Fruit fly (Drosophila melanogaster) whole organism, embryonic: ENCODE measurements around the gene CG31068.
A peak's percentile ranks its signal among the peaks of the same experiment; 100 is the strongest.

ENCODE experiments used
- Adf1 ChIP-seq: fragments of 200-800 bp; sonication (Bioruptor generic); IDR thresholded peaks from 2 replicates; pipeline ENCODE4 v1.3.6; 2022; ENCODE audit warnings: missing biosample characterization, missing genetic modification characterization
- BEAF-32 ChIP-seq: fragments of 200-800 bp; sonication (Bioruptor generic); optimal IDR thresholded peaks from 3 replicates; lab custom pipeline; 2017; ENCODE audit warnings: missing biosample characterization, missing genetic modification characterization, mild to moderate bottlenecking, moderate library complexity, missing genetic modification reagents
- Bgb ChIP-seq: fragments of 200-800 bp; sonication (Bioruptor generic); IDR thresholded peaks from 2 replicates; pipeline ENCODE4 v1.3.6; 2022; ENCODE audit warnings: missing biosample characterization, missing genetic modification characterization; ENCODE audit not compliant: partially characterized antibody
- CG11247 ChIP-seq: fragments of 200-800 bp; sonication (Bioruptor generic); IDR thresholded peaks from 2 replicates; pipeline ENCODE4 v1.3.6; 2022; ENCODE audit warnings: missing biosample characterization, missing genetic modification characterization
- CG11504 ChIP-seq: fragments of 200-800 bp; sonication (Bioruptor generic); optimal IDR thresholded peaks from 3 replicates; lab custom pipeline; 2019; ENCODE audit warnings: missing biosample characterization, mild to moderate bottlenecking, missing genetic modification characterization, moderate library complexity
- CG12104 ChIP-seq: fragments of 200-800 bp; sonication (Bioruptor generic); optimal IDR thresholded peaks from 3 replicates; lab custom pipeline; 2016; ENCODE audit warnings: missing biosample characterization, missing genetic modification characterization
- CG12219 ChIP-seq: fragments of 200-800 bp; sonication (Bioruptor generic); optimal IDR thresholded peaks from 3 replicates; lab custom pipeline; 2018; ENCODE audit warnings: missing biosample characterization, mild to moderate bottlenecking, missing genetic modification characterization
- CG12769 ChIP-seq: fragments of 200-800 bp; sonication (Bioruptor generic); optimal IDR thresholded peaks from 2 replicates; lab custom pipeline; 2019; ENCODE audit warnings: missing biosample characterization, mild to moderate bottlenecking, missing genetic modification characterization, moderate library complexity
- CG13894 ChIP-seq: fragments of 200-800 bp; sonication (Bioruptor generic); optimal IDR thresholded peaks from 3 replicates; lab custom pipeline; 2018; ENCODE audit warnings: missing biosample characterization, mild to moderate bottlenecking, missing genetic modification characterization, moderate library complexity
- CG2199 ChIP-seq: fragments of 200-800 bp; sonication (Bioruptor generic); IDR thresholded peaks from 3 replicates; pipeline ENCODE4 v1.3.6; 2022; ENCODE audit warnings: missing biosample characterization, missing genetic modification characterization
- CG31388 ChIP-seq: fragments of 200-800 bp; sonication (Bioruptor generic); optimal IDR thresholded peaks from 2 replicates; lab custom pipeline; 2016; ENCODE audit warnings: missing biosample characterization, missing genetic modification characterization
- CG34224 ChIP-seq: fragments of 200-800 bp; sonication (Bioruptor generic); IDR thresholded peaks from 3 replicates; pipeline ENCODE4 v1.3.6; 2022; ENCODE audit warnings: missing biosample characterization, missing genetic modification characterization; ENCODE audit not compliant: partially characterized antibody
- CG34376 ChIP-seq: fragments of 200-800 bp; sonication (Bioruptor generic); optimal IDR thresholded peaks from 2 replicates; lab custom pipeline; 2018; ENCODE audit warnings: missing biosample characterization, mild to moderate bottlenecking, missing genetic modification characterization
- CG3838 ChIP-seq: fragments of 200-800 bp; sonication (Bioruptor generic); optimal IDR thresholded peaks from 3 replicates; lab custom pipeline; 2016; ENCODE audit warnings: missing biosample characterization, missing genetic modification characterization
- CG43689 ChIP-seq: fragments of 200-800 bp; sonication (Bioruptor generic); IDR thresholded peaks from 2 replicates; pipeline ENCODE4 v1.3.6; 2022; ENCODE audit warnings: missing biosample characterization, missing genetic modification characterization
- CG5245 ChIP-seq: fragments of 200-800 bp; sonication (Bioruptor generic); optimal IDR thresholded peaks from 3 replicates; lab custom pipeline; 2016; ENCODE audit warnings: missing biosample characterization, missing genetic modification characterization
- CG6254 ChIP-seq: fragments of 200-800 bp; sonication (Bioruptor generic); optimal IDR thresholded peaks from 3 replicates; lab custom pipeline; 2017; ENCODE audit warnings: mild to moderate bottlenecking, missing biosample characterization, missing genetic modification reagents, missing genetic modification characterization
- CG6791 ChIP-seq: fragments of 200-800 bp; sonication (Bioruptor generic); IDR thresholded peaks from 3 replicates; pipeline ENCODE4 v1.3.6; 2022; ENCODE audit warnings: missing biosample characterization, missing genetic modification characterization; ENCODE audit not compliant: partially characterized antibody
- CG6854 ChIP-seq: fragments of 200-800 bp; sonication (Bioruptor generic); optimal IDR thresholded peaks from 3 replicates; lab custom pipeline; 2017; ENCODE audit warnings: missing biosample characterization, mild to moderate bottlenecking, missing genetic modification characterization
- CG8290 ChIP-seq, 3 experiments: fragments of 200-800 bp; sonication (Bioruptor generic); optimal IDR thresholded peaks; 2 replicates each; lab custom pipeline; 2016 to 2019; ENCODE audit warnings: missing biosample characterization in 3 of 3, missing genetic modification characterization in 3 of 3, mild to moderate bottlenecking in 2 of 3, moderate library complexity in 1 of 3
- CG9797 ChIP-seq: fragments of 200-800 bp; sonication (Bioruptor generic); optimal IDR thresholded peaks from 3 replicates; lab custom pipeline; 2018; ENCODE audit warnings: missing biosample characterization, mild to moderate bottlenecking, missing genetic modification characterization
- Deaf1 ChIP-seq: fragments of 200-800 bp; optimal IDR thresholded peaks from 3 replicates; lab custom pipeline; 2019; ENCODE audit warnings: missing biosample characterization, mild to moderate bottlenecking, missing genetic modification characterization, moderate library complexity
- HmgD ChIP-seq: fragments of 200-800 bp; sonication (Bioruptor generic); optimal IDR thresholded peaks from 3 replicates; lab custom pipeline; 2016; ENCODE audit warnings: missing biosample characterization, missing genetic modification characterization
- MBD-R2 ChIP-seq: fragments of 200-800 bp; sonication (Bioruptor generic); IDR thresholded peaks from 2 replicates; pipeline ENCODE4 v1.3.6; 2022; ENCODE audit warnings: missing biosample characterization, missing genetic modification characterization
- Max ChIP-seq: fragments of 200-800 bp; sonication (Bioruptor generic); optimal IDR thresholded peaks from 2 replicates; lab custom pipeline; 2016; ENCODE audit warnings: missing biosample characterization, mild to moderate bottlenecking, missing genetic modification characterization
- NFAT ChIP-seq: fragments of 200-800 bp; sonication (Bioruptor generic); IDR thresholded peaks from 2 replicates; pipeline ENCODE4 v1.3.6; 2022; ENCODE audit warnings: missing biosample characterization, missing genetic modification characterization
- Opbp ChIP-seq: fragments of 200-800 bp; sonication (Bioruptor generic); IDR thresholded peaks from 3 replicates; pipeline ENCODE4 v1.3.6; 2022; ENCODE audit warnings: missing biosample characterization, missing genetic modification characterization; ENCODE audit not compliant: partially characterized antibody
- Trl ChIP-seq, 3 experiments: fragments of >200 bp in 2 of 3; fragments of 200-800 bp in 1 of 3; sonication (Bioruptor generic) in 1 of 3; optimal IDR thresholded peaks; 2 replicates in 1 of 3; 3 replicates in 2 of 3; lab custom pipeline; 2016 to 2017; ENCODE audit warnings: missing biosample characterization in 1 of 3, missing genetic modification characterization in 1 of 3
- amos ChIP-seq: fragments of 200-800 bp; sonication (Bioruptor generic); IDR thresholded peaks from 2 replicates; pipeline ENCODE4 v1.3.6; 2022; ENCODE audit warnings: missing biosample characterization, missing genetic modification characterization; ENCODE audit not compliant: partially characterized antibody
- bbx ChIP-seq: fragments of 200-800 bp; sonication (Bioruptor generic); IDR thresholded peaks from 2 replicates; pipeline ENCODE4 v1.3.6; 2022; ENCODE audit warnings: missing biosample characterization, missing genetic modification characterization; ENCODE audit not compliant: partially characterized antibody
- bsh ChIP-seq, 2 experiments: fragments of 200-800 bp; sonication (Bioruptor generic); optimal IDR thresholded peaks; 2 replicates each; lab custom pipeline; 2017 to 2018; ENCODE audit warnings: mild to moderate bottlenecking in 2 of 2, missing biosample characterization in 2 of 2, missing genetic modification characterization in 2 of 2, moderate library complexity in 1 of 2
- cg ChIP-seq: fragments of 200-800 bp; sonication (Bioruptor generic); optimal IDR thresholded peaks from 3 replicates; lab custom pipeline; 2019; ENCODE audit warnings: missing biosample characterization, mild to moderate bottlenecking, missing genetic modification characterization, moderate library complexity
- exex ChIP-seq: fragments of 200-800 bp; sonication (Bioruptor generic); optimal IDR thresholded peaks from 4 replicates; lab custom pipeline; 2018; ENCODE audit warnings: missing biosample characterization, mild to moderate bottlenecking, missing genetic modification characterization, moderate library complexity
- gfzf ChIP-seq: fragments of 200-800 bp; sonication (Bioruptor generic); optimal IDR thresholded peaks from 2 replicates; lab custom pipeline; 2016; ENCODE audit warnings: missing biosample characterization, mild to moderate bottlenecking, missing genetic modification characterization, moderate library complexity
- grn ChIP-seq: fragments of 200-800 bp; sonication (Bioruptor generic); optimal IDR thresholded peaks from 3 replicates; lab custom pipeline; 2017; ENCODE audit warnings: missing biosample characterization, missing genetic modification characterization
- gro ChIP-seq: fragments of 200-800 bp; sonication (Bioruptor generic); optimal IDR thresholded peaks from 2 replicates; lab custom pipeline; 2016; ENCODE audit warnings: missing biosample characterization, missing genetic modification characterization
- inv ChIP-seq: fragments of 200-800 bp; sonication (Bioruptor generic); IDR thresholded peaks from 2 replicates; pipeline ENCODE4 v1.3.6; 2022; ENCODE audit warnings: missing biosample characterization, missing genetic modification characterization; ENCODE audit not compliant: partially characterized antibody
- ken ChIP-seq: fragments of 200-800 bp; sonication (Bioruptor generic); IDR thresholded peaks from 3 replicates; pipeline ENCODE4 v1.3.6; 2022; ENCODE audit warnings: missing biosample characterization, missing genetic modification characterization
- nerfin-2 ChIP-seq: fragments of 200-800 bp; sonication (Bioruptor generic); IDR thresholded peaks from 2 replicates; pipeline ENCODE4 v1.3.6; 2022; ENCODE audit warnings: missing biosample characterization, missing genetic modification characterization; ENCODE audit not compliant: partially characterized antibody
- nom ChIP-seq: fragments of 200-800 bp; sonication (Bioruptor generic); optimal IDR thresholded peaks from 2 replicates; lab custom pipeline; 2017; ENCODE audit warnings: missing biosample characterization, missing genetic modification characterization, mild to moderate bottlenecking, moderate library complexity, missing genetic modification reagents
- pnt ChIP-seq: fragments of 200-800 bp; sonication (Bioruptor generic); optimal IDR thresholded peaks from 3 replicates; lab custom pipeline; 2016; ENCODE audit warnings: missing biosample characterization, missing genetic modification characterization
- sens-2 ChIP-seq: fragments of 200-800 bp; sonication (Bioruptor generic); IDR thresholded peaks from 2 replicates; pipeline ENCODE4 v1.3.6; 2022; ENCODE audit warnings: missing biosample characterization, missing genetic modification characterization
- slbo ChIP-seq: fragments of 200-800 bp; sonication (Bioruptor generic); IDR thresholded peaks from 2 replicates; pipeline ENCODE4 v1.3.6; 2022; ENCODE audit warnings: missing biosample characterization, missing genetic modification characterization
- tin ChIP-seq: fragments of 200-800 bp; sonication (Bioruptor generic); optimal IDR thresholded peaks from 3 replicates; lab custom pipeline; 2016; ENCODE audit warnings: missing biosample characterization, missing genetic modification characterization
- trh ChIP-seq: fragments of 200-800 bp; sonication (Bioruptor generic); optimal IDR thresholded peaks from 2 replicates; lab custom pipeline; 2016; ENCODE audit warnings: missing biosample characterization, missing genetic modification characterization
- vnd ChIP-seq: fragments of 200-800 bp; sonication (Bioruptor generic); IDR thresholded peaks from 3 replicates; pipeline ENCODE4 v1.3.6; 2022; ENCODE audit warnings: missing biosample characterization, missing genetic modification characterization; ENCODE audit not compliant: partially characterized antibody

The CG31068 gene

DNA sequence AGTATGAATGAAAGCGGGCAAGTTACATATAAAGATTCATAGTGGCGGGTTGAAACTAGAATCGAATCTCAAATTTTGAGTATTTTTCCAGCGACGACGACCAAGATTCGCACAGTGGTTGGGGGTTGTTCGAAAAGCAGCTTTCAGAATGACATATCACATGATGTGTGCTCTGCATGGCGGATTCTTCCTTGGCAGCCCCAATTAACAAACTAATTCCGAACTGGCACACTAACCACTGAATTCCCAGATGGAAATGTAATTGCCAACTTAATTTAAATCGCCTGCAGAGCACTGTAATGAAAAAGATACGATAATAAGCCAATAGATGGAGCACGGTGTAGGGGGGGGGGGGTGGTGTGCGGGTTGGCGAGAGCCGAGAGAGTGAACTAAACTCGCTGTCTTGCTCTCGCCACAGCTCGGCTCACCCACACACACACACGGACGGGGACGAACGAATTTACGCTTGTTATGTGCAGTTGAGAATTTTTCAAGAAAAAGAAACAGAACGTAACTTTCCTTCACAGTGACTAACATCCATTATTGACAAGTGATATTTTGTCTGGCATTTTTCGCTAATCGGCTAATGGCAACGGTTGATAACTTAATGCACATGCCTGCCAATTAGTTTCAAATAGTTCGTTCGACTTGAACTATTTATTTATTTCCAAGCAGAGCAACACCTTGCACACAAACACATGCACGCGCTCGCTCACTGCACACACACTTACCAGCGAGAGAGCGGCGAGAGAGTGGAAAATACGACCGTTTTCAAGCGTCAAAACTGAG lies 47.7 kb downstream of the CG31068 start (continued):
- TF ChIP-seq HmgD (peak; percentile 90), CG12219 (GFP tag; lab: Kevin White, UChicago) (peak; percentile 97), CG6854 (GFP tag; lab: Kevin White, UChicago) (peak; percentile 90), CG34376 (GFP tag; lab: Kevin White, UChicago) (peak; percentile 96), CG6254 (GFP tag; lab: Kevin White, UChicago) (peak; percentile 91), tin (GFP tag; lab: Kevin White, UChicago) (peak; percentile 94), CG12104 (GFP tag; lab: Kevin White, UChicago) (peak; percentile 82), pnt (GFP tag; lab: Kevin White, UChicago) (peak; percentile 93), CG31388 (GFP tag; lab: Kevin White, UChicago) (peak; percentile 80), sens-2 (peak; percentile 90), ken (GFP tag; lab: Robert Waterston, UW) (peak; percentile 97), Adf1 (peak; percentile 84), CG43689 (GFP tag; lab: Robert Waterston, UW) (peak; percentile 92), CG34224 (GFP tag; lab: Robert Waterston, UW) (no peak), vnd (GFP tag; lab: Robert Waterston, UW) (peak; percentile 59; the same call in 2 of the 3 replicates), slbo (GFP tag; lab: Robert Waterston, UW) (peak; percentile 98)

DNA sequence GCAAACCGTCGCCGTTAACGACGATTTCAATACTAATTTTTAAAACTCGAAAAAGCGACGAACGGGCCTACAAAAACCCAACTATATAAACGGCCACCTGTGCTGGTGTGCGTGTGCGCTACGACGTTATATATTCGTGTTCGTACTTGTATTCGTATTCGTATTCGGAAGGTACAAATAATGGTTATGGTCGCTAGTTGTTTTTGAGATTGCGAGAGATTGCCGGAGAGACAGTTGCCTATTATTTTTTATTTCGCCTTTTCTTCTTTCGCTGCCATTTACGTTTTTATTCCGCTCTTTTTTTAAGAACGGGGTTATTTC lies 48.3 kb downstream of the CG31068 start:
- TF ChIP-seq Max (GFP tag; lab: Kevin White, UChicago) (no peak), Opbp (GFP tag; lab: Robert Waterston, UW) (0 out of 3 replicates have a peak, but pooled peaks have one; percentile 43), inv (GFP tag; lab: Robert Waterston, UW) (0 out of 2 replicates have a peak, but pooled peaks have one; percentile 20), Bgb (GFP tag; lab: Robert Waterston, UW) (0 out of 2 replicates have a peak, but pooled peaks have one; percentile 27), CG11504 (tag; lab: Kevin White, UChicago) (no peak), CG3838 (GFP tag; lab: Kevin White, UChicago) (no peak), CG8290 (GFP tag; optimal IDR thresholded peaks at IDR 0.05; lab: Kevin White, UChicago) (peak; percentile 39), CG8290 (tag; optimal IDR thresholded peaks at IDR 0.05; lab: Kevin White, UChicago) (peak in 1 of 2 experiments; percentile 21), CG11247 (GFP tag; lab: Robert Waterston, UW) (no peak), CG2199 (0 out of 3 replicates have a peak, but pooled peaks have one; percentile 6), gro (no peak), gfzf (GFP tag; lab: Kevin White, UChicago) (peak; percentile 38), amos (GFP tag; lab: Robert Waterston, UW) (peak; percentile 12; the same call in 1 of the 2 replicates), Deaf1 (tag; lab: Kevin White, UChicago) (peak; percentile 84), nerfin-2 (0 out of 2 replicates have a peak, but pooled peaks have one; percentile 44), CG6791 (GFP tag; lab: Robert Waterston, UW) (peak; percentile 47; the same call in 1 of the 3 replicates), BEAF-32 (GFP tag; lab: Kevin White, UChicago) (peak; percentile 17), CG13894 (tag; lab: Kevin White, UChicago) (peak; percentile 100), NFAT (no peak), bbx (GFP tag; lab: Robert Waterston, UW) (peak; percentile 42; the same call in 1 of the 2 replicates), nom (GFP tag; lab: Kevin White, UChicago) (no peak), Trl (optimal IDR thresholded peaks at IDR 0.05; lab: Kevin White, UChicago) (peak in 1 of 2 experiments; percentile 58), Trl (GFP tag; optimal IDR thresholded peaks at IDR 0.05; lab: Kevin White, UChicago) (no peak), CG9797 (GFP tag; lab: Kevin White, UChicago) (peak; percentile 33), CG12769 (peak; percentile 31), grn (GFP tag; lab: Kevin White, UChicago) (peak; percentile 26), CG5245 (GFP tag; lab: Kevin White, UChicago) (no peak), exex (peak; percentile 7), trh (no peak), cg (GFP tag; lab: Kevin White, UChicago) (peak; percentile 37), MBD-R2 (GFP tag; lab: Robert Waterston, UW) (no peak), bsh (GFP tag; optimal IDR thresholded peaks at IDR 0.05; lab: Kevin White, UChicago) (no peak)
